Fruit fly (Drosophila melanogaster): ENCODE measurements around the gene Acp95EF.

The Acp95EF gene

dm6 chr3R:24259278-24260040 is 30.7 kb downstream of the Acp95EF start (continued):
- TF ChIP-seq YL-1 (GFP tag; optimal IDR thresholded peaks at IDR 0.05) (peak; percentile 47), CG17568 (GFP tag; optimal IDR thresholded peaks at IDR 0.05) (no peak), CG6272 (GFP tag; IDR thresholded peaks at IDR 0.05) (peak; percentile 54), Meics (GFP tag; optimal IDR thresholded peaks at IDR 0.05) (peak; percentile 94), run (tag; optimal IDR thresholded peaks at IDR 0.05) (peak; percentile 73), CG4854 (GFP tag; optimal IDR thresholded peaks at IDR 0.05) (peak; percentile 71), wdn (GFP tag; IDR thresholded peaks at IDR 0.05) (peak; percentile 90), sug (tag; optimal IDR thresholded peaks at IDR 0.05) (peak; percentile 67), D19B (GFP tag; optimal IDR thresholded peaks at IDR 0.05) (peak; percentile 76), CG9817 (tag; optimal IDR thresholded peaks at IDR 0.05) (peak; percentile 90)

dm6 chr3R:24260041-24260379 is 31.2 kb downstream of the Acp95EF start:
- TF ChIP-seq CG43689 (GFP tag; IDR thresholded peaks at IDR 0.05) = no peak
- no peak for TF ChIP-seq CG11398 (GFP tag; optimal IDR thresholded peaks at IDR 0.05)
- TF ChIP-seq CG1024 (GFP tag; IDR thresholded peaks at IDR 0.05) = no peak
- TF ChIP-seq CG8290 (GFP tag; optimal IDR thresholded peaks at IDR 0.05) = peak; percentile 67
- no peak for TF ChIP-seq CG8290 (tag; optimal IDR thresholded peaks at IDR 0.05)
- TF ChIP-seq sqz (GFP tag; optimal IDR thresholded peaks at IDR 0.05) = no peak
- no peak for TF ChIP-seq CG3838 (GFP tag; optimal IDR thresholded peaks at IDR 0.05)
- peak; percentile 96 for TF ChIP-seq Ets65A (GFP tag)
- TF ChIP-seq CG17359 (tag; optimal IDR thresholded peaks at IDR 0.05) = no peak
- TF ChIP-seq Asciz (GFP tag; optimal IDR thresholded peaks at IDR 0.05) = no peak
- TF ChIP-seq lola (GFP tag; optimal IDR thresholded peaks at IDR 0.05) = peak in 1 of 3 experiments; percentile 16
- peak in 1 of 2 experiments; percentile 42 for TF ChIP-seq crp (GFP tag; optimal IDR thresholded peaks at IDR 0.05)
- TF ChIP-seq vvl (GFP tag; IDR thresholded peaks at IDR 0.05) = no peak
- no peak for TF ChIP-seq Nf-YA (GFP tag; IDR thresholded peaks at IDR 0.05)
- no peak for TF ChIP-seq CG2678 (tag; optimal IDR thresholded peaks at IDR 0.05)
- TF ChIP-seq CG11560 (tag; IDR thresholded peaks at IDR 0.05) = no peak; the same call in 2 of the 3 replicates
- TF ChIP-seq Doc2 (GFP tag; IDR thresholded peaks at IDR 0.05) = no peak
- no peak for TF ChIP-seq Sox102F (GFP tag; optimal IDR thresholded peaks at IDR 0.05)
- TF ChIP-seq Spps (tag; optimal IDR thresholded peaks at IDR 0.05) = no peak
- no peak for TF ChIP-seq CG18476 (GFP tag; optimal IDR thresholded peaks at IDR 0.05)
- TF ChIP-seq dysf (GFP tag; IDR thresholded peaks at IDR 0.05) = no peak
- no peak for TF ChIP-seq sim (GFP tag; IDR thresholded peaks at IDR 0.05)
- no peak for TF ChIP-seq H15 (GFP tag; IDR thresholded peaks at IDR 0.05)
- TF ChIP-seq CG11695 (GFP tag; IDR thresholded peaks at IDR 0.05) = 0 out of 3 replicates have a peak, but pooled peaks have one; percentile 0
- no peak for TF ChIP-seq CG13775 (GFP tag; optimal IDR thresholded peaks at IDR 0.05)
- TF ChIP-seq oc (tag; optimal IDR thresholded peaks at IDR 0.05) = no peak
- TF ChIP-seq Hr78 (GFP tag; optimal IDR thresholded peaks at IDR 0.05) = peak in 1 of 2 experiments; percentile 6
- TF ChIP-seq TFAM (GFP tag; optimal IDR thresholded peaks at IDR 0.05) = no peak
- no peak for TF ChIP-seq CHES-1-like (GFP tag; optimal IDR thresholded peaks at IDR 0.05)
- no peak for TF ChIP-seq sc (optimal IDR thresholded peaks at IDR 0.05)
- no peak for TF ChIP-seq sc (GFP tag; optimal IDR thresholded peaks at IDR 0.05)
- no peak for TF ChIP-seq pita (GFP tag; optimal IDR thresholded peaks at IDR 0.05)
- no peak for TF ChIP-seq inv (GFP tag; IDR thresholded peaks at IDR 0.05; ENCODE audit: partially characterized antibody)
- TF ChIP-seq CG6813 (GFP tag; optimal IDR thresholded peaks at IDR 0.05) = no peak
- TF ChIP-seq CG10543 (GFP tag; optimal IDR thresholded peaks at IDR 0.05) = no peak
- no peak for TF ChIP-seq CG11456 (GFP tag; IDR thresholded peaks at IDR 0.05)
- TF ChIP-seq Mad (GFP tag; optimal IDR thresholded peaks at IDR 0.05) = no peak
- no peak for TF ChIP-seq CG15601 (tag; optimal IDR thresholded peaks at IDR 0.05)
- TF ChIP-seq CG9727 (GFP tag; optimal IDR thresholded peaks at IDR 0.05) = peak; percentile 54

All from whole organism, embryonic.